Worm (Caenorhabditis elegans): ENCODE results near the gene F21D9.8.

DNA sequence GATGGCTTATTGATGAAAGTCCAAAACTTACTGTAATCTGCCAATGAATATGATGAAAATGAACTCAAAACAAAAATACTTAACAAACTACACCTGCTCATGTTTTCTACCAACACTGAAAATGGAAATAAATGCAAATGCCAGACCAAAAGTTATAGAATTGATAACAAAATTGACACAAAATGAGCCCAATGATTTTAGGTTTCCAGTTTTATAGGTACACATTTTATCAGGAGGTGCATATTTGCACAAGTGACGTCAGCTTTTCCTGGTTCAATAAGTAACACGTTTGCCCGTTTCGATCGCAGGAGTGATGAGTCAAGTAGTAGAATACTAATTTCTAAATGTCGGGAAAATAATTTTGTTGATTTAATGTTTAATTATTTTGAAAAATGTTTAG is 16.9 kb upstream of the F21D9.8 start, which contains the start of gene F55C9.6:
- TF ChIP-seq lin-39 (tag; optimal IDR thresholded peaks at IDR 0.05) (no peak), aly-2 (tag; optimal IDR thresholded peaks at IDR 0.05) (no peak), lin-14 (GFP tag; optimal IDR thresholded peaks at IDR 0.05) (no peak), ceh-8 (GFP tag; optimal IDR thresholded peaks at IDR 0.05) (no peak), jun-1 (tag; optimal IDR thresholded peaks at IDR 0.05) (no peak), lin-13 (GFP tag; optimal IDR thresholded peaks at IDR 0.05) (no peak), elt-2 (tag; optimal IDR thresholded peaks at IDR 0.05) (no peak), hlh-17 (GFP tag; optimal IDR thresholded peaks at IDR 0.05; ENCODE audit: borderline replicate concordance) (no peak), ets-5 (GFP tag; IDR thresholded peaks at IDR 0.05) (no peak)
